Fruit fly (Drosophila melanogaster) whole organism, embryonic: ENCODE measurements around the gene MED28.
A peak's percentile ranks its signal among the peaks of the same experiment; 100 is the strongest.

ENCODE experiments used
- Asciz ChIP-seq: fragments of 200-800 bp; sonication (Bioruptor generic); optimal IDR thresholded peaks from 2 replicates; lab custom pipeline; 2017; ENCODE audit warnings: missing biosample characterization, mild to moderate bottlenecking, missing genetic modification characterization, missing genetic modification reagents
- B-H1 ChIP-seq: fragments of 200-800 bp; sonication (Bioruptor generic); IDR thresholded peaks from 3 replicates; pipeline ENCODE4 v1.3.6; 2022; ENCODE audit warnings: missing biosample characterization, missing genetic modification characterization
- BtbVII ChIP-seq: fragments of 200-800 bp; sonication (Bioruptor generic); optimal IDR thresholded peaks from 3 replicates; lab custom pipeline; 2017; ENCODE audit warnings: missing biosample characterization, mild to moderate bottlenecking, missing genetic modification characterization
- CG10209 ChIP-seq: fragments of 200-800 bp; sonication (Bioruptor generic); optimal IDR thresholded peaks from 3 replicates; lab custom pipeline; 2017; ENCODE audit warnings: missing biosample characterization, mild to moderate bottlenecking, missing genetic modification characterization, missing genetic modification reagents
- CG1024 ChIP-seq: fragments of 200-800 bp; sonication (Bioruptor generic); IDR thresholded peaks from 2 replicates; pipeline ENCODE4 v1.3.6; 2022; ENCODE audit warnings: missing biosample characterization, missing genetic modification characterization
- CG10274 ChIP-seq: fragments of 200-800 bp; sonication (Bioruptor generic); optimal IDR thresholded peaks from 3 replicates; lab custom pipeline; 2017; ENCODE audit warnings: missing biosample characterization, mild to moderate bottlenecking, missing genetic modification characterization
- CG12299 ChIP-seq: fragments of 200-800 bp; sonication (Bioruptor generic); optimal IDR thresholded peaks from 2 replicates; lab custom pipeline; 2018; ENCODE audit warnings: missing biosample characterization, mild to moderate bottlenecking, missing genetic modification characterization
- CG12744 ChIP-seq: fragments of 200-800 bp; sonication (Bioruptor generic); optimal IDR thresholded peaks from 2 replicates; lab custom pipeline; 2016; ENCODE audit warnings: missing biosample characterization, missing genetic modification characterization
- CG1603 ChIP-seq: fragments of 200-800 bp; sonication (Bioruptor generic); optimal IDR thresholded peaks from 2 replicates; lab custom pipeline; 2019; ENCODE audit warnings: missing biosample characterization, mild to moderate bottlenecking, missing genetic modification characterization, moderate library complexity
- CG16863 ChIP-seq: fragments of 200-800 bp; sonication (Bioruptor generic); optimal IDR thresholded peaks from 3 replicates; lab custom pipeline; 2016; ENCODE audit warnings: missing biosample characterization, missing genetic modification characterization
- CG17186 ChIP-seq: fragments of 200-800 bp; sonication (Bioruptor generic); optimal IDR thresholded peaks from 3 replicates; lab custom pipeline; 2017; ENCODE audit warnings: missing biosample characterization, missing genetic modification reagents, missing genetic modification characterization
- CG17361 ChIP-seq: fragments of 200-800 bp; sonication (Bioruptor generic); IDR thresholded peaks from 3 replicates; pipeline ENCODE4 v1.3.6; 2022; ENCODE audit warnings: missing biosample characterization, missing genetic modification characterization
- CG17568 ChIP-seq: fragments of 200-800 bp; sonication (Bioruptor generic); optimal IDR thresholded peaks from 2 replicates; lab custom pipeline; 2018; ENCODE audit warnings: missing biosample characterization, mild to moderate bottlenecking, missing genetic modification characterization, moderate library complexity
- CG17912 ChIP-seq: fragments of 200-800 bp; sonication (Bioruptor generic); optimal IDR thresholded peaks from 2 replicates; lab custom pipeline; 2018; ENCODE audit warnings: missing biosample characterization, mild to moderate bottlenecking, missing genetic modification characterization
- CG4617 ChIP-seq: fragments of 200-800 bp; sonication (Bioruptor generic); optimal IDR thresholded peaks from 3 replicates; lab custom pipeline; 2016; ENCODE audit warnings: missing biosample characterization, missing genetic modification characterization, borderline replicate concordance
- CG6272 ChIP-seq: fragments of 200-800 bp; sonication (Bioruptor generic); IDR thresholded peaks from 2 replicates; pipeline ENCODE4 v1.3.6; 2022; ENCODE audit warnings: missing biosample characterization, missing genetic modification characterization
- CG6791 ChIP-seq: fragments of 200-800 bp; sonication (Bioruptor generic); IDR thresholded peaks from 3 replicates; pipeline ENCODE4 v1.3.6; 2022; ENCODE audit warnings: missing biosample characterization, missing genetic modification characterization; ENCODE audit not compliant: partially characterized antibody
- CG7786 ChIP-seq: fragments of 200-800 bp; sonication (Bioruptor generic); optimal IDR thresholded peaks from 2 replicates; lab custom pipeline; 2016; ENCODE audit warnings: missing biosample characterization, missing genetic modification characterization
- CHES-1-like ChIP-seq: fragments of 200-800 bp; sonication (Bioruptor generic); optimal IDR thresholded peaks from 2 replicates; lab custom pipeline; 2016; ENCODE audit warnings: missing biosample characterization, missing genetic modification characterization
- Dp ChIP-seq: fragments of 200-800 bp; sonication (Bioruptor generic); optimal IDR thresholded peaks from 2 replicates; lab custom pipeline; 2018; ENCODE audit warnings: missing biosample characterization, mild to moderate bottlenecking, missing genetic modification characterization, moderate library complexity
- Ets97D ChIP-seq: fragments of 200-800 bp; sonication (Bioruptor generic); optimal IDR thresholded peaks from 3 replicates; lab custom pipeline; 2016; ENCODE audit warnings: missing biosample characterization, missing genetic modification characterization
- H15 ChIP-seq: fragments of 200-800 bp; sonication (Bioruptor generic); IDR thresholded peaks from 3 replicates; pipeline ENCODE4 v1.3.6; 2022; ENCODE audit warnings: missing biosample characterization, missing genetic modification characterization
- HmgD ChIP-seq: fragments of 200-800 bp; sonication (Bioruptor generic); optimal IDR thresholded peaks from 3 replicates; lab custom pipeline; 2016; ENCODE audit warnings: missing biosample characterization, missing genetic modification characterization
- Hr3 ChIP-seq: fragments of 200-800 bp; sonication (Bioruptor generic); optimal IDR thresholded peaks from 3 replicates; lab custom pipeline; 2016; ENCODE audit warnings: missing biosample characterization, missing genetic modification characterization
- Max ChIP-seq: fragments of 200-800 bp; sonication (Bioruptor generic); optimal IDR thresholded peaks from 2 replicates; lab custom pipeline; 2016; ENCODE audit warnings: missing biosample characterization, mild to moderate bottlenecking, missing genetic modification characterization
- NC2β ChIP-seq: fragments of 200-800 bp; sonication (Bioruptor generic); optimal IDR thresholded peaks from 2 replicates; lab custom pipeline; 2016; ENCODE audit warnings: missing biosample characterization, missing genetic modification characterization
- Oli ChIP-seq: fragments of 200-800 bp; sonication (Bioruptor generic); optimal IDR thresholded peaks from 2 replicates; lab custom pipeline; 2018; ENCODE audit warnings: missing biosample characterization, mild to moderate bottlenecking, missing genetic modification characterization, moderate library complexity
- Pdp1 ChIP-seq, 2 experiments: fragments of 200-800 bp; sonication (Bioruptor generic); optimal IDR thresholded peaks; 3 replicates each; lab custom pipeline; 2016; ENCODE audit warnings: missing biosample characterization in 2 of 2, missing genetic modification characterization in 2 of 2, mild to moderate bottlenecking in 1 of 2, moderate library complexity in 1 of 2
- Side ChIP-seq: fragments of 200-800 bp; sonication (Bioruptor generic); optimal IDR thresholded peaks from 2 replicates; lab custom pipeline; 2016; ENCODE audit warnings: missing biosample characterization, missing genetic modification characterization
- Six4 ChIP-seq: fragments of 200-800 bp; sonication (Bioruptor generic); optimal IDR thresholded peaks from 2 replicates; lab custom pipeline; 2016; ENCODE audit warnings: missing biosample characterization, missing genetic modification characterization
- TFAM ChIP-seq: fragments of 200-800 bp; sonication (Bioruptor generic); optimal IDR thresholded peaks from 2 replicates; lab custom pipeline; 2017; ENCODE audit warnings: missing biosample characterization, missing genetic modification characterization, inconsistent platforms
- Trl ChIP-seq, 3 experiments: fragments of >200 bp in 2 of 3; fragments of 200-800 bp in 1 of 3; sonication (Bioruptor generic) in 1 of 3; optimal IDR thresholded peaks; 2 replicates in 1 of 3; 3 replicates in 2 of 3; lab custom pipeline; 2016 to 2017; ENCODE audit warnings: missing biosample characterization in 1 of 3, missing genetic modification characterization in 1 of 3
- al ChIP-seq: fragments of 200-800 bp; sonication (Bioruptor generic); IDR thresholded peaks from 2 replicates; pipeline ENCODE4 v1.3.6; 2022; ENCODE audit warnings: missing biosample characterization, missing genetic modification characterization
- ato ChIP-seq: fragments of 200-800 bp; sonication (Bioruptor generic); IDR thresholded peaks from 2 replicates; pipeline ENCODE4 v1.3.6; 2022; ENCODE audit warnings: missing biosample characterization, missing genetic modification characterization; ENCODE audit not compliant: partially characterized antibody
- chif ChIP-seq, 2 experiments: fragments of 200-800 bp; sonication (Bioruptor generic); optimal IDR thresholded peaks; 3 replicates each; lab custom pipeline; 2016; ENCODE audit warnings: missing biosample characterization in 2 of 2, missing genetic modification characterization in 2 of 2
- dysf ChIP-seq: fragments of 200-800 bp; sonication (Bioruptor generic); IDR thresholded peaks from 3 replicates; pipeline ENCODE4 v1.3.6; 2022; ENCODE audit warnings: missing biosample characterization, missing genetic modification characterization
- exex ChIP-seq: fragments of 200-800 bp; sonication (Bioruptor generic); optimal IDR thresholded peaks from 4 replicates; lab custom pipeline; 2018; ENCODE audit warnings: missing biosample characterization, mild to moderate bottlenecking, missing genetic modification characterization, moderate library complexity
- fu2 ChIP-seq: fragments of 200-800 bp; sonication (Bioruptor generic); optimal IDR thresholded peaks from 2 replicates; lab custom pipeline; 2016; ENCODE audit warnings: missing biosample characterization, missing genetic modification characterization
- hbn ChIP-seq: fragments of 200-800 bp; sonication (Bioruptor generic); IDR thresholded peaks from 2 replicates; pipeline ENCODE4 v1.3.6; 2022; ENCODE audit warnings: missing biosample characterization, missing genetic modification characterization; ENCODE audit not compliant: partially characterized antibody
- knrl ChIP-seq: fragments of 200-800 bp; sonication (Bioruptor generic); IDR thresholded peaks from 3 replicates; pipeline ENCODE4 v1.3.6; 2022; ENCODE audit warnings: missing biosample characterization, missing genetic modification characterization; ENCODE audit not compliant: partially characterized antibody
- oc ChIP-seq: fragments of 200-800 bp; sonication (Bioruptor generic); optimal IDR thresholded peaks from 2 replicates; lab custom pipeline; 2018; ENCODE audit warnings: missing biosample characterization, mild to moderate bottlenecking, missing genetic modification characterization, moderate library complexity
- odd ChIP-seq: fragments of 200-800 bp; sonication (Bioruptor generic); optimal IDR thresholded peaks from 2 replicates; lab custom pipeline; 2017; ENCODE audit warnings: missing biosample characterization, mild to moderate bottlenecking, missing genetic modification characterization
- p53 ChIP-seq: fragments of 200-800 bp; sonication (Bioruptor generic); optimal IDR thresholded peaks from 2 replicates; lab custom pipeline; 2016; ENCODE audit warnings: missing biosample characterization, missing genetic modification characterization
- sens ChIP-seq: fragments of 200-800 bp; sonication (Bioruptor generic); peaks from one replicate; lab custom pipeline; 2016; ENCODE audit warnings: missing biosample characterization, missing genetic modification characterization
- ssp ChIP-seq: fragments of 200-800 bp; sonication (Bioruptor generic); IDR thresholded peaks from 2 replicates; pipeline ENCODE4 v1.3.6; 2022; ENCODE audit warnings: missing biosample characterization, missing genetic modification characterization
- tgo ChIP-seq: fragments of 200-800 bp; sonication (Bioruptor generic); IDR thresholded peaks from 3 replicates; pipeline ENCODE4 v1.3.6; 2022; ENCODE audit warnings: missing biosample characterization, missing genetic modification characterization
- trh ChIP-seq: fragments of 200-800 bp; sonication (Bioruptor generic); optimal IDR thresholded peaks from 2 replicates; lab custom pipeline; 2016; ENCODE audit warnings: missing biosample characterization, missing genetic modification characterization
- z ChIP-seq: fragments of 200-800 bp; sonication (Bioruptor generic); IDR thresholded peaks from 3 replicates; pipeline ENCODE4 v1.3.6; 2022; ENCODE audit warnings: missing biosample characterization, missing genetic modification characterization

The MED28 gene

dm6 chr3R:25490778-25491664, 14.2 kb downstream of the MED28 start, which contains the start of the genes Gnpat and CG5112 (continued):
- TF ChIP-seq Oli (tag; lab: Kevin White, UChicago) (no peak), Dp (GFP tag; lab: Kevin White, UChicago) (peak; percentile 13), p53 (GFP tag; lab: Kevin White, UChicago) (no peak), hbn (GFP tag; lab: Robert Waterston, UW) (peak; percentile 28; the same call in 1 of the 2 replicates), BtbVII (no peak), Max (no peak), Six4 (GFP tag; lab: Kevin White, UChicago) (peak; percentile 36), TFAM (GFP tag; lab: Kevin White, UChicago) (no peak), chif (GFP tag; optimal IDR thresholded peaks at IDR 0.05; lab: Kevin White, UChicago) (peak in 1 of 2 experiments; percentile 7), CG12744 (peak; percentile 47), ato (GFP tag; lab: Robert Waterston, UW) (peak; percentile 76), tgo (GFP tag; lab: Robert Waterston, UW) (peak; percentile 61), CG17912 (GFP tag; lab: Kevin White, UChicago) (peak; percentile 20), oc (tag; lab: Kevin White, UChicago) (no peak), CG1603 (tag; lab: Kevin White, UChicago) (peak; percentile 89), Asciz (GFP tag; lab: Kevin White, UChicago) (no peak), H15 (GFP tag; lab: Robert Waterston, UW) (peak; percentile 71; the same call in 2 of the 3 replicates), knrl (GFP tag; lab: Robert Waterston, UW) (peak; percentile 71), B-H1 (no peak), CG17568 (GFP tag; lab: Kevin White, UChicago) (no peak), ssp (GFP tag; lab: Robert Waterston, UW) (peak; percentile 85), dysf (GFP tag; lab: Robert Waterston, UW) (peak; percentile 74), CG17361 (peak; percentile 64; the same call in 2 of the 3 replicates), al (GFP tag; lab: Robert Waterston, UW) (peak; percentile 41; the same call in 1 of the 2 replicates), HmgD (GFP tag; lab: Kevin White, UChicago) (peak; percentile 74), CG6272 (GFP tag; lab: Robert Waterston, UW) (peak; percentile 70), exex (tag; lab: Kevin White, UChicago) (no peak), NC2β (peak; percentile 54), Ets97D (GFP tag; lab: Kevin White, UChicago) (peak; percentile 59), CG4617 (GFP tag; lab: Kevin White, UChicago) (peak; percentile 7), CG6791 (GFP tag; lab: Robert Waterston, UW) (peak; percentile 80), CG16863 (GFP tag; lab: Kevin White, UChicago) (no peak), CG17186 (GFP tag; lab: Kevin White, UChicago) (peak; percentile 88), Pdp1 (GFP tag; optimal IDR thresholded peaks at IDR 0.05; lab: Kevin White, UChicago) (peak; percentile 11 to 29), Trl (optimal IDR thresholded peaks at IDR 0.05; lab: Kevin White, UChicago) (no peak), Trl (GFP tag; optimal IDR thresholded peaks at IDR 0.05; lab: Kevin White, UChicago) (peak; percentile 55), CHES-1-like (GFP tag; lab: Kevin White, UChicago) (peak; percentile 55), odd (GFP tag; lab: Kevin White, UChicago) (peak; percentile 45), sens (peak; percentile 67), CG7786 (GFP tag; lab: Kevin White, UChicago) (peak; percentile 50), Side (GFP tag; lab: Kevin White, UChicago) (no peak), trh (peak; percentile 18), fu2 (GFP tag; lab: Kevin White, UChicago) (no peak), CG10209 (GFP tag; lab: Kevin White, UChicago) (peak; percentile 22), CG10274 (no peak), CG1024 (peak; percentile 76), z (no peak), CG12299 (peak; percentile 62), Hr3 (GFP tag; lab: Kevin White, UChicago) (peak; percentile 61)
